Worm (Caenorhabditis elegans) whole organism, L2 larva: ENCODE measurements around the gene F52D1.2.

ENCODE experiments used
- C34F6.9 ChIP-seq: fragments of 150-350 bp; optimal IDR thresholded peaks from 2 replicates; lab custom pipeline; 2014; ENCODE audit warnings: missing biosample characterization, missing genetic modification characterization
- F13H6.1 ChIP-seq: sonication (generic microtip); optimal IDR thresholded peaks from 2 replicates; lab custom pipeline; 2016; ENCODE audit warnings: missing genetic modification characterization, missing compliant biosample characterization
- R02D3.7 ChIP-seq: fragments of 150-350 bp; optimal IDR thresholded peaks from 2 replicates; lab custom pipeline; 2014; ENCODE audit warnings: missing biosample characterization, missing genetic modification characterization
- Y55F3AM.14 ChIP-seq: fragments of 200-800 bp; sonication (Bioruptor generic); optimal IDR thresholded peaks from 2 replicates; lab custom pipeline; 2018; ENCODE audit warnings: mild to moderate bottlenecking, missing genetic modification characterization, missing compliant biosample characterization
- ZK546.5 ChIP-seq: sonication (generic microtip); optimal IDR thresholded peaks from 2 replicates; lab custom pipeline; 2017; ENCODE audit warnings: missing biosample characterization, missing genetic modification characterization
- alr-1 ChIP-seq: fragments of 150-350 bp; optimal IDR thresholded peaks from 2 replicates; lab custom pipeline; 2014; ENCODE audit warnings: missing biosample characterization, missing genetic modification characterization
- aly-2 ChIP-seq: fragments of 150-350 bp; optimal IDR thresholded peaks from 2 replicates; lab custom pipeline; 2014; ENCODE audit warnings: missing biosample characterization, missing genetic modification characterization
- crh-2 ChIP-seq: sonication (generic microtip); optimal IDR thresholded peaks from 2 replicates; lab custom pipeline; 2017; ENCODE audit warnings: missing biosample characterization, missing genetic modification characterization
- dmd-4 ChIP-seq: sonication (generic microtip); optimal IDR thresholded peaks from 2 replicates; lab custom pipeline; 2017; ENCODE audit warnings: missing biosample characterization, missing genetic modification characterization
- elt-1 ChIP-seq: fragments of 150-350 bp; optimal IDR thresholded peaks from 2 replicates; lab custom pipeline; 2014; ENCODE audit warnings: missing biosample characterization, missing genetic modification characterization
- fos-1 ChIP-seq: fragments of 150-350 bp; optimal IDR thresholded peaks from 2 replicates; lab custom pipeline; 2014; ENCODE audit warnings: missing biosample characterization, missing genetic modification characterization
- lin-11 ChIP-seq: fragments of 150-350 bp; sonication (generic microtip); optimal IDR thresholded peaks from 2 replicates; lab custom pipeline; 2014; ENCODE audit warnings: missing biosample characterization, missing genetic modification characterization, inconsistent platforms, mixed read lengths
- lsy-2 ChIP-seq, 2 experiments: fragments of 150-350 bp in 1 of 2; sonication (generic microtip) in 1 of 2; optimal IDR thresholded peaks; 2 replicates each; lab custom pipeline; 2014 to 2017; ENCODE audit warnings: missing biosample characterization in 2 of 2, missing genetic modification characterization in 2 of 2
- mab-5 ChIP-seq: fragments of 150-350 bp; optimal IDR thresholded peaks from 2 replicates; lab custom pipeline; 2014; ENCODE audit warnings: missing biosample characterization, missing genetic modification characterization
- mbf-1 ChIP-seq: sonication (generic microtip); optimal IDR thresholded peaks from 2 replicates; lab custom pipeline; 2017; ENCODE audit warnings: missing biosample characterization, missing genetic modification characterization
- mdl-1 ChIP-seq, 2 experiments: fragments of 150-350 bp in 1 of 2; sonication (generic microtip) in 1 of 2; optimal IDR thresholded peaks; 2 replicates each; lab custom pipeline; 2017; ENCODE audit warnings: missing biosample characterization in 2 of 2, missing genetic modification characterization in 2 of 2
- nhr-11 ChIP-seq: fragments of 150-350 bp; optimal IDR thresholded peaks from 2 replicates; lab custom pipeline; 2014; ENCODE audit warnings: missing biosample characterization, missing genetic modification characterization
- nhr-237 ChIP-seq: fragments of 150-350 bp; optimal IDR thresholded peaks from 2 replicates; lab custom pipeline; 2014; ENCODE audit warnings: missing biosample characterization, missing genetic modification characterization
- nhr-25 ChIP-seq: fragments of 150-350 bp; sonication (generic microtip); optimal IDR thresholded peaks from 3 replicates; lab custom pipeline; 2014; ENCODE audit warnings: missing biosample characterization, missing genetic modification characterization
- peb-1 ChIP-seq: fragments of 150-350 bp; optimal IDR thresholded peaks from 2 replicates; lab custom pipeline; 2014; ENCODE audit warnings: missing biosample characterization, missing genetic modification characterization
- sem-4 ChIP-seq: fragments of 150-350 bp; optimal IDR thresholded peaks from 2 replicates; lab custom pipeline; 2014; ENCODE audit warnings: missing biosample characterization, missing genetic modification reagents, missing genetic modification characterization
- skn-1 ChIP-seq: sonication (generic microtip); optimal IDR thresholded peaks from 2 replicates; lab custom pipeline; 2017; ENCODE audit warnings: missing biosample characterization, missing genetic modification characterization
- sma-3 ChIP-seq: sonication (generic microtip); optimal IDR thresholded peaks from 2 replicates; lab custom pipeline; 2016; ENCODE audit warnings: missing genetic modification reagents, missing genetic modification characterization, missing compliant biosample characterization
- sma-9 ChIP-seq, 2 experiments: fragments of 150-350 bp in 1 of 2; sonication (generic microtip) in 1 of 2; optimal IDR thresholded peaks; 2 replicates each; lab custom pipeline; 2014 to 2016; ENCODE audit warnings: missing genetic modification characterization in 2 of 2, mild to moderate bottlenecking in 1 of 2, missing biosample characterization in 1 of 2, missing compliant biosample characterization in 1 of 2, missing genetic modification reagents in 1 of 2, moderate library complexity in 1 of 2
- snpc-4 ChIP-seq: fragments of 150-350 bp; optimal IDR thresholded peaks from 2 replicates; lab custom pipeline; 2014; ENCODE audit warnings: missing biosample characterization, missing genetic modification characterization
- unc-39 ChIP-seq: fragments of 150-350 bp; optimal IDR thresholded peaks from 2 replicates; lab custom pipeline; 2014; ENCODE audit warnings: missing biosample characterization, missing genetic modification characterization
- unc-62 ChIP-seq: fragments of 150-350 bp; optimal IDR thresholded peaks from 2 replicates; lab custom pipeline; 2014; ENCODE audit warnings: missing biosample characterization, missing genetic modification reagents, missing genetic modification characterization
- zag-1 ChIP-seq: fragments of 150-350 bp; optimal IDR thresholded peaks from 2 replicates; lab custom pipeline; 2014; ENCODE audit warnings: missing biosample characterization, missing genetic modification characterization
- ztf-1 ChIP-seq: fragments of 200-800 bp; sonication (Bioruptor generic); conservative IDR thresholded peaks from 2 replicates; pipeline ENCODE4 v1.3.6; 2022; ENCODE audit warnings: missing genetic modification characterization, missing compliant biosample characterization
- ztf-11 ChIP-seq: sonication (generic microtip); optimal IDR thresholded peaks from 2 replicates; lab custom pipeline; 2017; ENCODE audit warnings: missing biosample characterization, missing genetic modification characterization
- ztf-4 ChIP-seq: fragments of 150-350 bp; optimal IDR thresholded peaks from 2 replicates; lab custom pipeline; 2014; ENCODE audit warnings: missing biosample characterization, missing genetic modification characterization

Gene F52D1.2

ce11 chrX:467338-467823 lies 17.4 kb upstream of the F52D1.2 start:
- TF ChIP-seq elt-1 (tag; lab: Kevin White, UChicago) (no peak), ztf-1 (GFP tag; lab: Robert Waterston, UW) (no peak), sem-4 (no peak), R02D3.7 (tag; lab: Kevin White, UChicago) (no peak), ztf-4 (tag; lab: Kevin White, UChicago) (no peak), nhr-11 (tag; lab: Kevin White, UChicago) (no peak), nhr-25 (tag; lab: Kevin White, UChicago) (no peak), Y55F3AM.14 (GFP tag; lab: Kevin White, UChicago) (no peak), skn-1 (tag; lab: Kevin White, UChicago) (no peak), peb-1 (no peak), snpc-4 (tag; lab: Kevin White, UChicago) (no peak), lsy-2 (tag; optimal IDR thresholded peaks at IDR 0.05; lab: Kevin White, UChicago) (no peak), sma-3 (no peak), mbf-1 (tag; lab: Kevin White, UChicago) (no peak), mab-5 (tag; lab: Kevin White, UChicago) (no peak), mdl-1 (tag; optimal IDR thresholded peaks at IDR 0.05; lab: Kevin White, UChicago) (no peak), unc-39 (tag; lab: Kevin White, UChicago) (no peak), ztf-11 (tag; lab: Kevin White, UChicago) (no peak), crh-2 (tag; lab: Kevin White, UChicago) (no peak)
- TF ChIP-seq, all 48 proteins: peak for 0

DNA sequence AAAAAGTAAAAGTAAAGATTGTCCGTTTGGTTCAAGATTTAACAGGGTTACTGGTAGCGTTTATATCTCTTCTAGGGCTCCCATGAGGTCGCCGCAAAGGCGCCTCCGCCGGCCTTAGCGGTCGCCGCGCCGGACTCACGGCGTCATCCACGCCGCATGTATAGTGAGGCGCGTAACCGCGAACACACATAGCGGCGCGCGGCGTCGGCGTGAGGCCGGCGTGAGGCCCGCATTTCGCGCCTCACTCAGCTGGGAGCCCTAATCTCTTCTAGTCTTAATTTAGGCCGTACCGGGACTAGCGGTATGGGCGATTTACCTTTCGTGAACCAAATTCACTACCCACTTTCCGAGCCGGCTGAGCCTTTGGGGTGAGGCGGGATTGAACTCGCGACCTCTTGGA lies 11.6 kb upstream of the F52D1.2 start:
- TF ChIP-seq mab-5 (tag; lab: Kevin White, UChicago) (no peak), unc-62 (GFP tag; lab: Kevin White, UChicago) (no peak), C34F6.9 (no peak), aly-2 (no peak), nhr-11 (tag; lab: Kevin White, UChicago) (no peak), elt-1 (tag; lab: Kevin White, UChicago) (no peak), zag-1 (tag; lab: Kevin White, UChicago) (no peak), alr-1 (tag; lab: Kevin White, UChicago) (no peak), ZK546.5 (tag; lab: Kevin White, UChicago) (no peak), unc-39 (tag; lab: Kevin White, UChicago) (no peak), mdl-1 (tag; optimal IDR thresholded peaks at IDR 0.05; lab: Kevin White, UChicago) (no peak), sma-9 (GFP tag; optimal IDR thresholded peaks at IDR 0.05; lab: Kevin White, UChicago) (no peak), sma-9 (tag; optimal IDR thresholded peaks at IDR 0.05; lab: Kevin White, UChicago) (no peak)

DNA sequence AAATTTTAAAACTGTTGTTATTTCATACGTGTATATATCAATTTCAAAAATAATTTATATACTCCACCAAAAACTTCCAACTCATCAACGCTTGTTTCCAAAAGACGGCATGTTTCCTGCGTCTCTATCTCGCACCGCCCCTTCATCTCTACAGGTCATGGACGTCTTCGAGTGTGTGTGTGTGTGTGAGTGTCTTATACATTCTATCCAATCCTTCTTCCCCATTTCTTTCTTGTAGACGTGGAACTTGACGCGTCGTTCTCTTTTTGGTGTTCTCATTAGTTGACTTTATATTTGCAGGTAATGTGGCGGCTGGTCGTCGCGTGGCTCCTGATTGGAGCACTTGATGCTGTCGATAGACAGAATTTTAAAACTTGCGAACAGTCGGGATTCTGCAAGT lies 10.3 kb upstream of the F52D1.2 start, which contains the start of gene aagr-4:
Gene aagr-4 (plus strand): TSS at position 301 of the 400 bp plus-strand sequence.
- TF ChIP-seq R02D3.7 (tag; lab: Kevin White, UChicago) = no peak

DNA sequence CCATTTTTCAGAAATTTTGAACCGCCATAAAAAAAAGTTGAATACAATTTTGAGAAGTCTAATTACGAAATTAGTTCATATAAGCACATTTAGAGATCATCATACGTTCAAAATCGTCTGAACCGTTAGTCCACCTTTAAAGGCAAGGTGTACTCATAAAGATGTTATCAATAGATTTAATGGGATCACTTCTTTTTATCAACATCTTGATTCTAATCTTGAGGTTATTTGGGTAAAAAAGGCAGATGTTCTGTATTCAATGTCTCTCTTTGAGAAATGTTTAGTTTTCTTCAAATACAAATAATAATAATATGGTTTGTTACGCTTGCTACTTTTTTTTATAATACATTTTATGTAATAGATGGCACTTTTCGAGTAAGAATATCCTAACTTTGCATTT lies 9.3 kb upstream of the F52D1.2 start:
- TF ChIP-seq lsy-2 (tag; optimal IDR thresholded peaks at IDR 0.05; lab: Kevin White, UChicago) (no peak), elt-1 (tag; lab: Kevin White, UChicago) (peak; percentile 45)
- TF ChIP-seq, all 48 proteins: peak for 1

ce11 chrX:457139-457802 lies 7.3 kb upstream of the F52D1.2 start, which contains the start of gene abu-12:
Gene abu-12, minus strand, starts transcription at chrX:457610.
- no peak for TF ChIP-seq R02D3.7 (tag; lab: Kevin White, UChicago)
- TF ChIP-seq dmd-4 = no peak
- no peak for TF ChIP-seq elt-1 (tag; lab: Kevin White, UChicago)
- no peak for TF ChIP-seq nhr-237 (tag; lab: Kevin White, UChicago)

DNA sequence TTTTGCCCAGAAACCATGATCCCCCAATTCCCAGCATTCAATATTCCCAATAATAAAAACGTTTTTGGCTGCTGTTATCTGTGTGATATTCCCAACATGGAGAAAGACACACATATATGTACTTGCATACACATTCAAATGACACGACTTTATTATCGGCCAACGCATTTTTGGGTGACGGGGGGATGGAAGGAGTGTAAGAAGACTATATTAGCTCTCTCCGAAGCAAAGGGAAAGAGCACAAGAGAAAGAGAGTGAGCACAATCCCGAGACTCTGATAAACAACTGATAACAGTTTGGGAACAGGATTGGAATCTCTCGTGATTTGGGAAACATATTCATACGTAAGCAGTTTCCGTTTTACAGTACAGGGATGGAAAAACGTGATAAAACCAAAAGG lies 9.6 kb downstream of the F52D1.2 start:
- TF ChIP-seq F13H6.1 (tag; lab: Kevin White, UChicago) = peak; percentile 12
- peak; percentile 73 for TF ChIP-seq crh-2 (tag; lab: Kevin White, UChicago)
- TF ChIP-seq fos-1 = peak; percentile 86
- TF ChIP-seq ztf-11 (tag; lab: Kevin White, UChicago) = no peak
- no peak for TF ChIP-seq lin-11 (tag; lab: Kevin White, UChicago)
- TF ChIP-seq sma-9 (GFP tag; optimal IDR thresholded peaks at IDR 0.05; lab: Kevin White, UChicago) = peak; percentile 11
- TF ChIP-seq sma-9 (tag; optimal IDR thresholded peaks at IDR 0.05; lab: Kevin White, UChicago) = no peak
- TF ChIP-seq sma-3 = peak; percentile 23
- TF ChIP-seq mab-5 (tag; lab: Kevin White, UChicago) = no peak
